Worm (Caenorhabditis elegans): ENCODE results near the gene T10F2.2.

DNA sequence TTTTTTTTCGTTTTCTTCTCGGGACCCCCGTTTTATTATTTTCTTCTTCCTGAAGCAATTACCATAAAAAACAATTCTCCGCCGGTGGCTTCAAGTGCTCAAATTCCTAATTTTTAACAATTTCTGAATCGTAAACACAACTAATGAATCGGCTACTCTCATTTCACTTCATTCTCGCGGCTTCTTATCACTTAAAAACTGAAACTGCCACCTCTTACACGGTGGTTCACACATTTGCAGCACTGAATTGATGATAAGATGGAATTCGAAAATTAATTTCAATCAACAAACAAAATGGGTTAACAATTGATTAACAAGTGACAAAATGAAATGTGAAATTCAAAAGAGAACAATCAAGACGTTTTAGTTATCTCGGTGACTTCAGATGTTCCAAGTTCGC lies 28.0 kb downstream of the T10F2.2 start:
- no peak for TF ChIP-seq unc-55 (GFP tag; optimal IDR thresholded peaks at IDR 0.05)
- TF ChIP-seq unc-39 (tag; optimal IDR thresholded peaks at IDR 0.05), result no peak
- TF ChIP-seq ceh-82 (tag; optimal IDR thresholded peaks at IDR 0.05), result no peak
- no peak for TF ChIP-seq zag-1 (tag; optimal IDR thresholded peaks at IDR 0.05)
- TF ChIP-seq mab-5 (tag; optimal IDR thresholded peaks at IDR 0.05), result no peak
- TF ChIP-seq lin-11 (tag; optimal IDR thresholded peaks at IDR 0.05), result no peak
- TF ChIP-seq skn-1 (tag; optimal IDR thresholded peaks at IDR 0.05), result no peak
- TF ChIP-seq lin-39 (tag; optimal IDR thresholded peaks at IDR 0.05), result no peak

All from whole organism, L2 larva.